In the genomic region with DNA sequence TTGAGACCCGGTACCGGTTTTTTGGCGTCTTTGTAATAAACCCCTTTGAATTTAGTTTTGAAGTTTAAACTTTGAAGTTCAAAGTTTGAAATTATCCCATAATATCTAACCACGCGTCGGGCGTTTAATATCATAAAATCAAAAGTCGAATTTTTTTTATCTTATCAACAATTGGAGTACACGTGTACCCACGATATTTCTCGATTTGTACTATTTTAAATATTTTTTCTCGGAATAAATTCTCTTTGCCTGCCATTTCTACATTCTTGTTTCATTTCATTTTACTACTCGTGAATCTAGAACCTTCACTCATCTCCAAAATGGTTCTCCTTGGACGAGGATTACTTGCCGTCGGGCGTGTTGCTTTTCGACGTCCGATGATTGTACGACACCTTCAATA, we compare ENCODE assay signal across 3 worm cellular contexts.
TF ChIP-seq lines count a peak whose summit lies in the region.

TSS of gene gldc-1 (plus strand) at position 301 of the 400 bp plus-strand sequence.

TF ChIP-seq in whole organism, L2 larva, 48 proteins besides CTCF, POLR2A, EP300 and RAD21:
- TF ChIP-seq crh-2 (tag; optimal IDR thresholded peaks at IDR 0.05; lab: Kevin White, UChicago) (peak; percentile 11), fos-1 (tag; optimal IDR thresholded peaks at IDR 0.05; lab: Kevin White, UChicago) (peak; percentile 33), Y55F3AM.14 (GFP tag; optimal IDR thresholded peaks at IDR 0.05; lab: Kevin White, UChicago) (no peak), sma-9 (GFP tag; optimal IDR thresholded peaks at IDR 0.05; lab: Kevin White, UChicago) (peak; percentile 51), sma-9 (tag; optimal IDR thresholded peaks at IDR 0.05; lab: Kevin White, UChicago) (no peak), lin-39 (tag; optimal IDR thresholded peaks at IDR 0.05; lab: Kevin White, UChicago) (no peak), egl-27 (tag; optimal IDR thresholded peaks at IDR 0.05; lab: Kevin White, UChicago) (no peak), ceh-16 (tag; optimal IDR thresholded peaks at IDR 0.05; lab: Kevin White, UChicago) (no peak)

TF ChIP-seq in whole organism, L3 larva, 47 proteins besides CTCF, POLR2A, EP300 and RAD21:
- TF ChIP-seq jun-1 (tag; optimal IDR thresholded peaks at IDR 0.05; lab: Kevin White, UChicago) (no peak), nhr-237 (tag; optimal IDR thresholded peaks at IDR 0.05; lab: Kevin White, UChicago) (no peak), eor-1 (tag; optimal IDR thresholded peaks at IDR 0.05; lab: Kevin White, UChicago) (no peak), pqm-1 (tag; optimal IDR thresholded peaks at IDR 0.05; lab: Kevin White, UChicago) (peak; percentile 50)

TF ChIP-seq in whole organism, L4 larva, 104 proteins besides CTCF, POLR2A, EP300 and RAD21:
- TF ChIP-seq nhr-48 (tag; optimal IDR thresholded peaks at IDR 0.05; lab: Kevin White, UChicago) (peak; percentile 2), daf-16 (GFP tag; optimal IDR thresholded peaks at IDR 0.05; lab: Kevin White, UChicago) (no peak), daf-16 (tag; optimal IDR thresholded peaks at IDR 0.05; lab: Kevin White, UChicago) (peak; percentile 29), nhr-41 (GFP tag; IDR thresholded peaks at IDR 0.05; lab: Robert Waterston, UW) (no peak), F10B5.3 (tag; optimal IDR thresholded peaks at IDR 0.05; lab: Kevin White, UChicago) (no peak), ceh-32 (tag; optimal IDR thresholded peaks at IDR 0.05; lab: Kevin White, UChicago; ENCODE audit: poor library complexity) (no peak), ceh-20 (GFP tag; IDR thresholded peaks at IDR 0.05; lab: Robert Waterston, UW) (no peak), unc-39 (tag; optimal IDR thresholded peaks at IDR 0.05; lab: Kevin White, UChicago) (no peak), snpc-1.2 (GFP tag; IDR thresholded peaks at IDR 0.05; lab: Robert Waterston, UW) (no peak), nhr-237 (tag; optimal IDR thresholded peaks at IDR 0.05; lab: Kevin White, UChicago) (no peak), tra-1 (GFP tag; IDR thresholded peaks at IDR 0.05; lab: Robert Waterston, UW) (no peak), dmd-6 (GFP tag; IDR thresholded peaks at IDR 0.05; lab: Robert Waterston, UW) (peak; percentile 47)

Comparison
In these comparisons a context has a peak if more than half of its experiments do, and no peak if none do; other contexts are left out.
1. Of the 23 proteins assayed by ChIP-seq in both whole organism, L4 larva and whole organism, L2 larva: peak only in whole organism, L4 larva: none; only in whole organism, L2 larva: fos-1; in both: none; in neither: 22.